Fruit fly (Drosophila melanogaster): ENCODE data around the gene CG14200.

- TF ChIP-seq CG12659 (GFP tag; optimal IDR thresholded peaks at IDR 0.05), result no peak
- TF ChIP-seq CG8478 (optimal IDR thresholded peaks at IDR 0.05), result no peak
- no peak for TF ChIP-seq kay (GFP tag; optimal IDR thresholded peaks at IDR 0.05)
- TF ChIP-seq CG11247 (GFP tag; IDR thresholded peaks at IDR 0.05), result no peak
- TF ChIP-seq CG3163 (GFP tag; optimal IDR thresholded peaks at IDR 0.05), result no peak
- TF ChIP-seq her (GFP tag; optimal IDR thresholded peaks at IDR 0.05), result no peak
Measured at dm6 chrX:19510204-19510603, 14.9 kb downstream of the CG14200 start.
